Worm (Caenorhabditis elegans) whole organism, L4 larva: ENCODE data around the gene vha-4.

Experiments
- F10B5.3 ChIP-seq: sonication (generic microtip); optimal IDR thresholded peaks from 2 replicates; lab custom pipeline; 2016; ENCODE audit warnings: mild to moderate bottlenecking, missing genetic modification characterization, missing compliant biosample characterization
- F26F4.8 ChIP-seq: fragments of 200-800 bp; sonication (Bioruptor generic); conservative IDR thresholded peaks from 2 replicates; pipeline ENCODE4 v1.3.6; 2022; ENCODE audit warnings: missing genetic modification characterization, missing compliant biosample characterization
- F37D6.2 ChIP-seq: sonication (generic microtip); optimal IDR thresholded peaks from 2 replicates; lab custom pipeline; 2016; ENCODE audit warnings: mild to moderate bottlenecking, missing genetic modification characterization, missing compliant biosample characterization
- F49E8.2 ChIP-seq: sonication (generic microtip); optimal IDR thresholded peaks from 2 replicates; lab custom pipeline; 2016; ENCODE audit warnings: missing compliant biosample characterization, mild to moderate bottlenecking, missing genetic modification characterization, borderline replicate concordance
- T20F7.1 ChIP-seq: fragments of 200-800 bp; sonication (Bioruptor generic); optimal IDR thresholded peaks from 2 replicates; lab custom pipeline; 2018; ENCODE audit warnings: mild to moderate bottlenecking, missing genetic modification characterization, missing compliant biosample characterization
- T26A8.4 ChIP-seq: fragments of 200-800 bp; sonication (Bioruptor generic); IDR thresholded peaks from 2 replicates; pipeline ENCODE4 v1.3.6; 2022; ENCODE audit warnings: missing genetic modification characterization, missing compliant biosample characterization
- Y105C5A.15 ChIP-seq: fragments of 200-800 bp; sonication (Bioruptor generic); IDR thresholded peaks from 2 replicates; pipeline ENCODE4 v1.3.6; 2022; ENCODE audit warnings: missing genetic modification characterization, missing compliant biosample characterization
- Y5F2A.4 ChIP-seq: fragments of 200-800 bp; sonication (Bioruptor generic); optimal IDR thresholded peaks from 2 replicates; lab custom pipeline; 2018; ENCODE audit warnings: mild to moderate bottlenecking, missing genetic modification characterization, missing compliant biosample characterization
- aha-1 ChIP-seq: fragments of 150-350 bp; peaks from one replicate; lab custom pipeline; 2014; ENCODE audit warnings: missing biosample characterization, missing genetic modification characterization
- aly-2 ChIP-seq: sonication (generic microtip); optimal IDR thresholded peaks from 2 replicates; lab custom pipeline; 2018; ENCODE audit warnings: missing biosample characterization, missing genetic modification characterization
- arid-1 ChIP-seq: fragments of 200-800 bp; sonication (Bioruptor generic); conservative IDR thresholded peaks from 2 replicates; pipeline ENCODE4 v1.3.6; 2022; ENCODE audit warnings: missing genetic modification reagents, missing genetic modification characterization, missing compliant biosample characterization
- attf-4 ChIP-seq: sonication (generic microtip); optimal IDR thresholded peaks from 3 replicates; lab custom pipeline; 2017; ENCODE audit warnings: missing biosample characterization, missing genetic modification characterization
- daf-12 ChIP-seq: fragments of 150-350 bp; optimal IDR thresholded peaks from 2 replicates; lab custom pipeline; 2014; ENCODE audit warnings: missing biosample characterization, missing genetic modification reagents, missing genetic modification characterization
- daf-16 ChIP-seq, 3 experiments: sonication (generic microtip); optimal IDR thresholded peaks; 2 replicates each; lab custom pipeline; 2016 to 2017; ENCODE audit warnings: missing genetic modification characterization in 3 of 3, missing genetic modification reagents in 3 of 3, mild to moderate bottlenecking in 2 of 3, missing compliant biosample characterization in 2 of 3, missing biosample characterization in 1 of 3, moderate library complexity in 1 of 3
- dpl-1 ChIP-seq: fragments of 150-350 bp; optimal IDR thresholded peaks from 2 replicates; lab custom pipeline; 2014; ENCODE audit warnings: missing biosample characterization, missing genetic modification reagents, missing genetic modification characterization
- duxl-1 ChIP-seq: sonication (generic microtip); optimal IDR thresholded peaks from 2 replicates; lab custom pipeline; 2016; ENCODE audit warnings: mild to moderate bottlenecking, missing genetic modification characterization, moderate library complexity, missing compliant biosample characterization; ENCODE audit not compliant: poor library complexity
- egl-27 ChIP-seq: sonication (generic microtip); optimal IDR thresholded peaks from 3 replicates; lab custom pipeline; 2017; ENCODE audit warnings: missing biosample characterization, missing genetic modification reagents, missing genetic modification characterization
- fkh-10 ChIP-seq: fragments of 150-350 bp; optimal IDR thresholded peaks from 2 replicates; lab custom pipeline; 2014; ENCODE audit warnings: missing biosample characterization, missing genetic modification reagents, missing genetic modification characterization
- fos-1 ChIP-seq: fragments of 150-350 bp; optimal IDR thresholded peaks from 2 replicates; lab custom pipeline; 2014; ENCODE audit warnings: missing biosample characterization, missing genetic modification characterization
- hlh-11 ChIP-seq: fragments of 200-800 bp; sonication (Bioruptor generic); optimal IDR thresholded peaks from 2 replicates; lab custom pipeline; 2018; ENCODE audit warnings: mild to moderate bottlenecking, missing genetic modification characterization, missing compliant biosample characterization
- hmg-1.1 ChIP-seq: fragments of 200-800 bp; sonication (Bioruptor generic); IDR thresholded peaks from 2 replicates; pipeline ENCODE4 v1.3.6; 2022; ENCODE audit warnings: missing genetic modification reagents, missing genetic modification characterization, missing compliant biosample characterization
- lin-13 ChIP-seq: fragments of 150-350 bp; optimal IDR thresholded peaks from 2 replicates; lab custom pipeline; 2014; ENCODE audit warnings: missing biosample characterization, missing genetic modification reagents, missing genetic modification characterization
- lin-15B ChIP-seq: fragments of 150-350 bp; sonication (generic microtip); optimal IDR thresholded peaks from 3 replicates; lab custom pipeline; 2014; ENCODE audit warnings: missing biosample characterization, missing genetic modification characterization
- lin-38 ChIP-seq: fragments of 200-800 bp; sonication (Bioruptor generic); IDR thresholded peaks from 2 replicates; pipeline ENCODE4 v1.3.6; 2022; ENCODE audit warnings: missing genetic modification reagents, missing genetic modification characterization, missing compliant biosample characterization
- lsy-2 ChIP-seq, 2 experiments: fragments of 150-350 bp in 1 of 2; sonication (generic microtip) in 1 of 2; optimal IDR thresholded peaks; 2 replicates each; lab custom pipeline; 2014 to 2017; ENCODE audit warnings: missing biosample characterization in 2 of 2, missing genetic modification characterization in 2 of 2
- mdt-29 ChIP-seq: fragments of 200-800 bp; sonication (Bioruptor generic); IDR thresholded peaks from 2 replicates; pipeline ENCODE4 v1.3.6; 2022; ENCODE audit warnings: missing genetic modification reagents, missing genetic modification characterization, missing compliant biosample characterization
- mep-1 ChIP-seq: fragments of 150-350 bp; sonication (generic microtip); optimal IDR thresholded peaks from 3 replicates; lab custom pipeline; 2014; ENCODE audit warnings: missing biosample characterization, missing genetic modification characterization
- mes-2 ChIP-seq: sonication (generic microtip); optimal IDR thresholded peaks from 2 replicates; lab custom pipeline; 2016; ENCODE audit warnings: missing genotype, mild to moderate bottlenecking, missing genetic modification characterization, missing compliant biosample characterization; ENCODE audit not compliant: poor library complexity, severe bottlenecking
- mxl-2 ChIP-seq: fragments of 200-800 bp; sonication (Bioruptor generic); conservative IDR thresholded peaks from 2 replicates; pipeline ENCODE4 v1.3.6; 2022; ENCODE audit warnings: missing genetic modification reagents, missing genetic modification characterization, missing compliant biosample characterization
- nhr-111 ChIP-seq: fragments of 200-800 bp; sonication (Bioruptor generic); optimal IDR thresholded peaks from 2 replicates; lab custom pipeline; 2018; ENCODE audit warnings: mild to moderate bottlenecking, missing genetic modification characterization, missing compliant biosample characterization
- nhr-237 ChIP-seq: sonication (generic microtip); optimal IDR thresholded peaks from 2 replicates; lab custom pipeline; 2017; ENCODE audit warnings: missing biosample characterization, missing genetic modification characterization
- nhr-25 ChIP-seq: sonication (generic microtip); optimal IDR thresholded peaks from 2 replicates; lab custom pipeline; 2017; ENCODE audit warnings: missing genetic modification characterization, mild to moderate bottlenecking, missing compliant biosample characterization, antibody characterized with exemption, moderate library complexity, borderline replicate concordance; ENCODE audit not compliant: insufficient read depth
- nhr-48 ChIP-seq: sonication (generic microtip); optimal IDR thresholded peaks from 2 replicates; lab custom pipeline; 2016; ENCODE audit warnings: mild to moderate bottlenecking, missing genetic modification characterization, missing compliant biosample characterization
- nhr-6 ChIP-seq: fragments of 150-350 bp; optimal IDR thresholded peaks from 2 replicates; lab custom pipeline; 2014; ENCODE audit warnings: missing biosample characterization, missing genetic modification characterization
- nhr-76 ChIP-seq: fragments of 150-350 bp; optimal IDR thresholded peaks from 2 replicates; lab custom pipeline; 2014; ENCODE audit warnings: missing biosample characterization, missing genetic modification characterization
- pqm-1 ChIP-seq: sonication (generic microtip); optimal IDR thresholded peaks from 2 replicates; lab custom pipeline; 2017; ENCODE audit warnings: missing biosample characterization, missing genetic modification characterization
- saeg-2 ChIP-seq: fragments of 200-800 bp; sonication (Bioruptor generic); IDR thresholded peaks from 2 replicates; pipeline ENCODE4 v1.3.6; 2022; ENCODE audit warnings: missing genetic modification reagents, missing genetic modification characterization, missing compliant biosample characterization
- unc-130 ChIP-seq: sonication (generic microtip); optimal IDR thresholded peaks from 2 replicates; lab custom pipeline; 2016; ENCODE audit warnings: missing genetic modification reagents, missing genetic modification characterization, missing compliant biosample characterization
- unc-62 ChIP-seq, 3 experiments: fragments of 150-350 bp in 1 of 3; sonication (generic microtip); optimal IDR thresholded peaks in 2 of 3; peaks in 1 of 3; 1 replicate in 1 of 3; 2 replicates in 2 of 3; lab custom pipeline; 2014 to 2017; ENCODE audit warnings: missing biosample characterization in 3 of 3, missing genetic modification characterization in 3 of 3, missing genetic modification reagents in 3 of 3, missing genotype in 1 of 3
- zfp-3 ChIP-seq: fragments of 200-800 bp; sonication (Bioruptor generic); conservative IDR thresholded peaks from 2 replicates; pipeline ENCODE4 v1.3.6; 2022; ENCODE audit warnings: missing genetic modification reagents, missing genetic modification characterization, missing compliant biosample characterization
- ztf-7 ChIP-seq: fragments of 150-350 bp; optimal IDR thresholded peaks from 2 replicates; lab custom pipeline; 2014; ENCODE audit warnings: missing biosample characterization, missing genetic modification characterization

The vha-4 gene

ce11 chrII:7870632-7871031, 8.5 kb downstream of the vha-4 start (continued):
- TF ChIP-seq dpl-1: peak; percentile 43
- peak; percentile 46 for TF ChIP-seq mep-1 (tag; lab: Kevin White, UChicago)
- no peak for TF ChIP-seq nhr-76
- peak; percentile 76 to 98 for TF ChIP-seq lsy-2 (tag; optimal IDR thresholded peaks at IDR 0.05; lab: Kevin White, UChicago)
- peak; percentile 22 for TF ChIP-seq hlh-11 (tag; lab: Kevin White, UChicago)
- no peak for TF ChIP-seq nhr-111 (GFP tag; lab: Kevin White, UChicago)
- no peak for TF ChIP-seq saeg-2 (GFP tag; lab: Robert Waterston, UW)
- no peak for TF ChIP-seq unc-62 (GFP tag; optimal IDR thresholded peaks at IDR 0.05 in 1 of 2; lab: Kevin White, UChicago)
- TF ChIP-seq unc-62 (tag; optimal IDR thresholded peaks at IDR 0.05; lab: Kevin White, UChicago): no peak
- TF ChIP-seq F49E8.2 (tag; lab: Kevin White, UChicago): no peak
- TF ChIP-seq hmg-1.1 (GFP tag; lab: Robert Waterston, UW): peak; percentile 57; the same call in 1 of the 2 replicates
- no peak for TF ChIP-seq ztf-7
- TF ChIP-seq aha-1 (tag; lab: Kevin White, UChicago): peak; percentile 84
- TF ChIP-seq lin-38: 0 out of 2 replicates have a peak, but pooled peaks have one; percentile 40
- no peak for TF ChIP-seq egl-27 (tag; lab: Kevin White, UChicago)
- TF ChIP-seq mes-2 (tag; lab: Kevin White, UChicago): peak; percentile 54
- no peak for TF ChIP-seq nhr-25 (tag; lab: Kevin White, UChicago)
- TF ChIP-seq, all 104 proteins: peak for 20

- TF ChIP-seq pqm-1 (no peak), aha-1 (tag; lab: Kevin White, UChicago) (peak; percentile 64), Y5F2A.4 (GFP tag; lab: Kevin White, UChicago) (no peak)
Observed at ce11 chrII:7870062-7870461, 9.1 kb downstream of the vha-4 start, which contains the start of gene ztf-17. Gene ztf-17 (minus strand): TSS chrII:7870162.

- TF ChIP-seq T26A8.4 (GFP tag; lab: Robert Waterston, UW) (no peak), dpl-1 (no peak), unc-130 (GFP tag; lab: Kevin White, UChicago) (peak; percentile 40), Y105C5A.15 (GFP tag; lab: Robert Waterston, UW) (peak; percentile 28; the same call in 1 of the 2 replicates), lsy-2 (tag; optimal IDR thresholded peaks at IDR 0.05; lab: Kevin White, UChicago) (peak in 1 of 2 experiments; percentile 8), duxl-1 (tag; lab: Kevin White, UChicago) (peak; percentile 0), aly-2 (tag; lab: Kevin White, UChicago) (no peak), nhr-48 (no peak), F37D6.2 (tag; lab: Kevin White, UChicago) (no peak), F26F4.8 (no peak), nhr-6 (no peak), nhr-237 (tag; lab: Kevin White, UChicago) (no peak), attf-4 (tag; lab: Kevin White, UChicago) (no peak), mep-1 (tag; lab: Kevin White, UChicago) (peak; percentile 12), lin-13 (GFP tag; lab: Kevin White, UChicago) (no peak), fos-1 (tag; lab: Kevin White, UChicago) (no peak), nhr-76 (no peak), T20F7.1 (GFP tag; lab: Kevin White, UChicago) (peak; percentile 20), mdt-29 (GFP tag; lab: Robert Waterston, UW) (no peak), arid-1 (GFP tag; lab: Robert Waterston, UW) (0 out of 2 replicates have a peak, but pooled peaks have one; percentile 11), lin-38 (peak; percentile 46), F10B5.3 (peak; percentile 9), mxl-2 (GFP tag; lab: Robert Waterston, UW) (no peak), fkh-10 (GFP tag; lab: Kevin White, UChicago) (no peak), daf-12 (no peak), aha-1 (tag; lab: Kevin White, UChicago) (no peak), Y5F2A.4 (GFP tag; lab: Kevin White, UChicago) (no peak), daf-16 (GFP tag; optimal IDR thresholded peaks at IDR 0.05; lab: Kevin White, UChicago) (peak in 1 of 2 experiments; percentile 33), daf-16 (tag; optimal IDR thresholded peaks at IDR 0.05; lab: Kevin White, UChicago) (no peak), lin-15B (tag; lab: Kevin White, UChicago) (no peak), zfp-3 (GFP tag; lab: Robert Waterston, UW) (no peak)
Observed at ce11 chrII:7866081-7866480, 13.0 kb downstream of the vha-4 start.
